Fruit fly (Drosophila melanogaster): ENCODE results near the gene wrm1.

Gene wrm1

DNA sequence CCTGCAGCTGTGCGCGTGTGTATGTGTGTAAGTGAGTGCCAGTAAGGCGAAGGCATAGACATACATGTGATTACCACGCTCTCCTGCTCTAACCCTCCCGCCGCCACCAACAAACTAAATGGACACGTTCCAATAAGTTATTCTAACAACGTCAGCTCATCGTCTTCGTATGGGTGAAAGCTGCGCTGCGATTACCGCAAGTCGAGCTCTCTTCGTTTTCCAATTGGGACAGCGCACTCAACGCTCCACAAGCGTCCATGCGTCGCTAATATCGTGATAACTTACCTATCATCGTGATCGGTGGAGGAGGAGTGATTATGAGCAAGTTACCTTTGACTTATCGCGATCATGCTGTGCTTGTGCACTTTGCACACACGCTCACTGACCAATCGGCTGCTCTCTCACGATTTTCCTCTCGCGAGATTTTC, 26.1 kb upstream of the wrm1 start (continued):
- TF ChIP-seq HLHmδ (GFP tag; optimal IDR thresholded peaks at IDR 0.05) (peak; percentile 42), trem (tag; optimal IDR thresholded peaks at IDR 0.05) (peak; percentile 33), sim (GFP tag; IDR thresholded peaks at IDR 0.05) (no peak), CG10431 (GFP tag; optimal IDR thresholded peaks at IDR 0.05) (peak; percentile 99), ara (GFP tag; IDR thresholded peaks at IDR 0.05) (peak; percentile 46), lab (GFP tag; optimal IDR thresholded peaks at IDR 0.05) (peak; percentile 77), CG2199 (GFP tag; IDR thresholded peaks at IDR 0.05) (peak; percentile 83), YL-1 (GFP tag; optimal IDR thresholded peaks at IDR 0.05) (peak; percentile 4), bbx (GFP tag; IDR thresholded peaks at IDR 0.05; ENCODE audit: partially characterized antibody) (peak; percentile 16; the same call in 1 of the 2 replicates), Sin3A (optimal IDR thresholded peaks at IDR 0.05) (no peak), CG10543 (GFP tag; optimal IDR thresholded peaks at IDR 0.05) (no peak), Trl (optimal IDR thresholded peaks at IDR 0.05) (peak; percentile 45 to 57), Trl (GFP tag; optimal IDR thresholded peaks at IDR 0.05) (no peak), Ravus (GFP tag; IDR thresholded peaks at IDR 0.05) (no peak), Xrp1 (GFP tag; IDR thresholded peaks at IDR 0.05) (0 out of 2 replicates have a peak, but pooled peaks have one; percentile 28), chinmo (GFP tag; IDR thresholded peaks at IDR 0.05; ENCODE audit: partially characterized antibody) (0 out of 4 replicates have a peak, but pooled peaks have one; percentile 8), mirr (GFP tag; optimal IDR thresholded peaks at IDR 0.05) (peak; percentile 23), onecut (GFP tag; IDR thresholded peaks at IDR 0.05) (peak; percentile 71), insv (GFP tag; optimal IDR thresholded peaks at IDR 0.05) (peak in 1 of 2 experiments; percentile 75), CG34376 (GFP tag; optimal IDR thresholded peaks at IDR 0.05) (peak; percentile 69), stc (GFP tag; IDR thresholded peaks at IDR 0.05) (peak; percentile 38; the same call in 1 of the 2 replicates), cg (GFP tag; optimal IDR thresholded peaks at IDR 0.05) (peak; percentile 86), Nf-YB (GFP tag; optimal IDR thresholded peaks at IDR 0.05) (peak; percentile 29), Nf-YC (tag; optimal IDR thresholded peaks at IDR 0.05) (peak; percentile 82), dm (GFP tag; optimal IDR thresholded peaks at IDR 0.05) (peak; percentile 8), Meics (GFP tag; optimal IDR thresholded peaks at IDR 0.05) (peak; percentile 56), Rfx (GFP tag; IDR thresholded peaks at IDR 0.05) (0 out of 2 replicates have a peak, but pooled peaks have one; percentile 25), Elba2 (GFP tag; optimal IDR thresholded peaks at IDR 0.05) (peak; percentile 88), hkb (optimal IDR thresholded peaks at IDR 0.05) (no peak), hkb (GFP tag; IDR thresholded peaks at IDR 0.05) (peak; percentile 88), Asciz (GFP tag; optimal IDR thresholded peaks at IDR 0.05) (peak; percentile 59), Deaf1 (tag; optimal IDR thresholded peaks at IDR 0.05) (peak; percentile 41), CG4820 (GFP tag; optimal IDR thresholded peaks at IDR 0.05) (peak; percentile 98), NFAT (GFP tag; IDR thresholded peaks at IDR 0.05) (no peak), CG11504 (tag; optimal IDR thresholded peaks at IDR 0.05) (peak; percentile 41), ac (GFP tag; optimal IDR thresholded peaks at IDR 0.05) (peak; percentile 56), CG11723 (GFP tag; optimal IDR thresholded peaks at IDR 0.05) (no peak), unpg (GFP tag; optimal IDR thresholded peaks at IDR 0.05) (peak; percentile 9), cwo (GFP tag; optimal IDR thresholded peaks at IDR 0.05) (peak; percentile 71), CG3847 (GFP tag; IDR thresholded peaks at IDR 0.05) (no peak), Spps (tag; optimal IDR thresholded peaks at IDR 0.05) (no peak), kni (GFP tag; optimal IDR thresholded peaks at IDR 0.05) (peak; percentile 97), her (GFP tag; optimal IDR thresholded peaks at IDR 0.05) (no peak), Pdp1 (GFP tag; optimal IDR thresholded peaks at IDR 0.05) (peak in 1 of 2 experiments; percentile 51), Fer1 (GFP tag; optimal IDR thresholded peaks at IDR 0.05) (peak; percentile 18), wek (GFP tag; optimal IDR thresholded peaks at IDR 0.05) (peak; percentile 5), trh (GFP tag; optimal IDR thresholded peaks at IDR 0.05) (no peak), Ptx1 (GFP tag; IDR thresholded peaks at IDR 0.05) (0 out of 2 replicates have a peak, but pooled peaks have one; percentile 20)

Measured in whole organism, embryonic.